4 worm cellular contexts compared by ENCODE assay signal in the genomic region with DNA sequence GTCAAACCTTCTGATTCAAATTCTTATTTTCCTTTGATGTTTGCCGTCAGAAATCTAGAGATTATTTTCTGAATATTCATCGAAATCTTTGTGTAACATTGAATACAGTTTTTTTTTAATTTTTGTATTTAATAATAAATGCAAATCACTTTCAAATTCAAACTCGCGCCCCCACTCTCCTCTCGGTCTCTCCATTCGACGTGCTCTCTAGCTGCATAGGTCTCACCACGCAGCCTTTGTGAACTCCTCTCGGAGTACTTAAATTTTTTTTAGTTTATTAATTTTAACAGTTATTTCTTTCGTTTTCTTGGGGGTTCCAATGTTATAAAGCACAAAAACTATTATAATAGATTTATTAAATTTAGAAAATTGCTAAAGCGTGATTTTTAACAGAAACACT.
TF ChIP-seq lines count a peak whose summit lies in the region.

No protein-coding gene starts in this region.

TF ChIP-seq in whole organism, L1 larva, 84 proteins besides CTCF, POLR2A, EP300 and RAD21:
- TF ChIP-seq isw-1 (GFP tag; IDR thresholded peaks at IDR 0.05; lab: Robert Waterston, UW) (no peak), nhr-90 (tag; optimal IDR thresholded peaks at IDR 0.05; lab: Kevin White, UChicago; ENCODE audit: poor library complexity) (no peak), lin-35 (GFP tag; optimal IDR thresholded peaks at IDR 0.05; lab: Kevin White, UChicago) (peak in 1 of 2 experiments; percentile 4), dpl-1 (GFP tag; optimal IDR thresholded peaks at IDR 0.05; lab: Kevin White, UChicago) (peak in 1 of 3 experiments; percentile 36), efl-1 (optimal IDR thresholded peaks at IDR 0.05; lab: Kevin White, UChicago) (peak; percentile 35 to 55), efl-1 (GFP tag; optimal IDR thresholded peaks at IDR 0.05 in 1 of 2; lab: Kevin White, UChicago) (peak; percentile 51 to 60), nhr-19 (GFP tag; conservative IDR thresholded peaks at IDR 0.05; lab: Robert Waterston, UW) (no peak)

TF ChIP-seq in whole organism, L2 larva, 48 proteins besides CTCF, POLR2A, EP300 and RAD21:
- peak; percentile 16 for TF ChIP-seq unc-55 (GFP tag; optimal IDR thresholded peaks at IDR 0.05; lab: Kevin White, UChicago)
- no peak for TF ChIP-seq elt-3 (tag; optimal IDR thresholded peaks at IDR 0.05; lab: Kevin White, UChicago)
- TF ChIP-seq nhr-10 (tag; optimal IDR thresholded peaks at IDR 0.05; lab: Kevin White, UChicago), result no peak
- TF ChIP-seq sma-3 (GFP tag; optimal IDR thresholded peaks at IDR 0.05; lab: Kevin White, UChicago), result no peak

TF ChIP-seq in whole organism, L4 larva, 104 proteins besides CTCF, POLR2A, EP300 and RAD21:
- TF ChIP-seq hlh-30 (tag; optimal IDR thresholded peaks at IDR 0.05; lab: Kevin White, UChicago; ENCODE audit: insufficient read depth) (no peak), nhr-11 (tag; optimal IDR thresholded peaks at IDR 0.05; lab: Kevin White, UChicago) (no peak), mes-2 (tag; optimal IDR thresholded peaks at IDR 0.05; lab: Kevin White, UChicago; ENCODE audit: poor library complexity, severe bottlenecking) (peak; percentile 24), daf-16 (GFP tag; optimal IDR thresholded peaks at IDR 0.05; lab: Kevin White, UChicago) (no peak), daf-16 (tag; optimal IDR thresholded peaks at IDR 0.05; lab: Kevin White, UChicago) (no peak), zip-2 (tag; optimal IDR thresholded peaks at IDR 0.05; lab: Kevin White, UChicago) (no peak), dpl-1 (GFP tag; optimal IDR thresholded peaks at IDR 0.05; lab: Kevin White, UChicago) (peak; percentile 37)
TF ChIP-seq in whole organism, L4 larva: peak in this region for 2.

TF ChIP-seq in whole organism, young adult, 124 proteins besides CTCF, POLR2A, EP300 and RAD21:
- peak; percentile 28; the same call in 1 of the 2 replicates for TF ChIP-seq madf-6 (GFP tag; IDR thresholded peaks at IDR 0.05; lab: Robert Waterston, UW)
- TF ChIP-seq efl-1 (GFP tag; optimal IDR thresholded peaks at IDR 0.05; lab: Kevin White, UChicago), result peak; percentile 60
- no peak for TF ChIP-seq F57A8.1 (GFP tag; optimal IDR thresholded peaks at IDR 0.05; lab: Kevin White, UChicago)
- TF ChIP-seq athp-1 (tag; optimal IDR thresholded peaks at IDR 0.05; lab: Kevin White, UChicago), result no peak
- TF ChIP-seq hmg-1.2 (GFP tag; IDR thresholded peaks at IDR 0.05; lab: Robert Waterston, UW), result peak; percentile 71
- no peak for TF ChIP-seq snpc-3.4 (tag; optimal IDR thresholded peaks at IDR 0.05; lab: Kevin White, UChicago)
- TF ChIP-seq lsl-1 (GFP tag; optimal IDR thresholded peaks at IDR 0.05; lab: Kevin White, UChicago), result peak; percentile 38
- TF ChIP-seq rec-8 (tag; optimal IDR thresholded peaks at IDR 0.05; lab: Kevin White, UChicago), result no peak
- TF ChIP-seq nhr-80 (tag; optimal IDR thresholded peaks at IDR 0.05; lab: Kevin White, UChicago), result no peak
- TF ChIP-seq ZK185.1 (tag; optimal IDR thresholded peaks at IDR 0.05; lab: Kevin White, UChicago; ENCODE audit: poor library complexity, severe bottlenecking), result no peak
- TF ChIP-seq snpc-4 (GFP tag; optimal IDR thresholded peaks at IDR 0.05; lab: Kevin White, UChicago), result no peak
- TF ChIP-seq snpc-4 (tag; optimal IDR thresholded peaks at IDR 0.05; lab: Kevin White, UChicago), result no peak
- TF ChIP-seq tlf-1 (GFP tag; optimal IDR thresholded peaks at IDR 0.05; lab: Kevin White, UChicago), result no peak
- no peak for TF ChIP-seq sptf-2 (GFP tag; optimal IDR thresholded peaks at IDR 0.05; lab: Kevin White, UChicago)
- no peak for TF ChIP-seq madf-10 (tag; optimal IDR thresholded peaks at IDR 0.05; lab: Kevin White, UChicago)
- no peak for TF ChIP-seq lsy-27 (tag; optimal IDR thresholded peaks at IDR 0.05; lab: Kevin White, UChicago; ENCODE audit: borderline replicate concordance, insufficient read depth)
- no peak for TF ChIP-seq B0019.2 (GFP tag; conservative IDR thresholded peaks at IDR 0.05; lab: Robert Waterston, UW)
- no peak for TF ChIP-seq ztf-18 (tag; optimal IDR thresholded peaks at IDR 0.05; lab: Kevin White, UChicago)
- no peak for TF ChIP-seq zim-3 (tag; optimal IDR thresholded peaks at IDR 0.05; lab: Kevin White, UChicago)
- TF ChIP-seq lir-1 (GFP tag; conservative IDR thresholded peaks at IDR 0.05; lab: Robert Waterston, UW), result no peak
- no peak for TF ChIP-seq F52B5.7 (tag; optimal IDR thresholded peaks at IDR 0.05; lab: Kevin White, UChicago)
- no peak for TF ChIP-seq ztf-25 (GFP tag; IDR thresholded peaks at IDR 0.05; lab: Robert Waterston, UW)
- no peak for TF ChIP-seq C06A6.2 (GFP tag; conservative IDR thresholded peaks at IDR 0.05; lab: Robert Waterston, UW)
- TF ChIP-seq F33H1.4 (GFP tag; IDR thresholded peaks at IDR 0.05; lab: Robert Waterston, UW), result peak; percentile 69
- no peak for TF ChIP-seq nhr-179 (tag; optimal IDR thresholded peaks at IDR 0.05; lab: Kevin White, UChicago)
- TF ChIP-seq F37B4.10 (GFP tag; IDR thresholded peaks at IDR 0.05; lab: Robert Waterston, UW), result no peak
- no peak for TF ChIP-seq lag-1 (GFP tag; IDR thresholded peaks at IDR 0.05; lab: Robert Waterston, UW)
- TF ChIP-seq ama-1 (optimal IDR thresholded peaks at IDR 0.05; lab: Kevin White, UChicago), result no peak
- no peak for TF ChIP-seq ama-1 (GFP tag; optimal IDR thresholded peaks at IDR 0.05; lab: Kevin White, UChicago)
- TF ChIP-seq lin-54 (GFP tag; optimal IDR thresholded peaks at IDR 0.05; lab: Kevin White, UChicago), result peak; percentile 64
- TF ChIP-seq snpc-1.3 (tag; optimal IDR thresholded peaks at IDR 0.05; lab: Kevin White, UChicago; ENCODE audit: insufficient read depth), result peak; percentile 54
- no peak for TF ChIP-seq Y67H2A.10 (GFP tag; conservative IDR thresholded peaks at IDR 0.05; lab: Robert Waterston, UW)
TF ChIP-seq in whole organism, young adult: peak in this region for 7.
